Worm (Caenorhabditis elegans) whole organism, L4 larva: Measurements from ENCODE around the gene grl-4.

Experiments
- D1046.2 ChIP-seq: fragments of 200-800 bp; sonication (Bioruptor generic); IDR thresholded peaks from 2 replicates; pipeline ENCODE4 v1.3.6; 2022; ENCODE audit warnings: missing genetic modification characterization, missing compliant biosample characterization
- F37D6.2 ChIP-seq: sonication (generic microtip); optimal IDR thresholded peaks from 2 replicates; lab custom pipeline; 2016; ENCODE audit warnings: mild to moderate bottlenecking, missing genetic modification characterization, missing compliant biosample characterization
- R02D3.7 ChIP-seq: fragments of 150-350 bp; sonication (generic microtip); optimal IDR thresholded peaks from 3 replicates; lab custom pipeline; 2014; ENCODE audit warnings: missing biosample characterization, missing genetic modification characterization
- T20F7.1 ChIP-seq: fragments of 200-800 bp; sonication (Bioruptor generic); optimal IDR thresholded peaks from 2 replicates; lab custom pipeline; 2018; ENCODE audit warnings: mild to moderate bottlenecking, missing genetic modification characterization, missing compliant biosample characterization
- T26A8.4 ChIP-seq: fragments of 200-800 bp; sonication (Bioruptor generic); IDR thresholded peaks from 2 replicates; pipeline ENCODE4 v1.3.6; 2022; ENCODE audit warnings: missing genetic modification characterization, missing compliant biosample characterization
- ZK337.2 ChIP-seq: fragments of 200-800 bp; sonication (Bioruptor generic); IDR thresholded peaks from 2 replicates; pipeline ENCODE4 v1.3.6; 2022; ENCODE audit warnings: missing genetic modification reagents, missing genetic modification characterization, missing compliant biosample characterization
- ZK546.5 ChIP-seq, 2 experiments: sonication (generic microtip); optimal IDR thresholded peaks; 2 replicates each; lab custom pipeline; 2017; ENCODE audit warnings: missing biosample characterization in 2 of 2, missing genetic modification characterization in 2 of 2
- ceh-32 ChIP-seq: sonication (generic microtip); optimal IDR thresholded peaks from 2 replicates; lab custom pipeline; 2016; ENCODE audit warnings: mild to moderate bottlenecking, missing genetic modification characterization, missing compliant biosample characterization; ENCODE audit not compliant: poor library complexity
- ceh-44 ChIP-seq: fragments of 200-800 bp; sonication (Bioruptor generic); IDR thresholded peaks from 2 replicates; pipeline ENCODE4 v1.3.6; 2022; ENCODE audit warnings: missing genetic modification reagents, missing genetic modification characterization, missing compliant biosample characterization
- ceh-82 ChIP-seq: sonication (generic microtip); optimal IDR thresholded peaks from 2 replicates; lab custom pipeline; 2017; ENCODE audit warnings: missing biosample characterization, missing genetic modification characterization
- daf-16 ChIP-seq, 3 experiments: sonication (generic microtip); optimal IDR thresholded peaks; 2 replicates each; lab custom pipeline; 2016 to 2017; ENCODE audit warnings: missing genetic modification characterization in 3 of 3, missing genetic modification reagents in 3 of 3, mild to moderate bottlenecking in 2 of 3, missing compliant biosample characterization in 2 of 3, missing biosample characterization in 1 of 3, moderate library complexity in 1 of 3
- dmd-8 ChIP-seq: fragments of 200-800 bp; sonication (Bioruptor generic); IDR thresholded peaks from 2 replicates; pipeline ENCODE4 v1.3.6; 2022; ENCODE audit warnings: missing genetic modification characterization, missing compliant biosample characterization
- egl-43 ChIP-seq: fragments of 200-800 bp; sonication (Bioruptor generic); IDR thresholded peaks from 2 replicates; pipeline ENCODE4 v1.3.6; 2022; ENCODE audit warnings: missing genetic modification reagents, missing genetic modification characterization, missing compliant biosample characterization
- gei-8 ChIP-seq: fragments of 200-800 bp; sonication (Bioruptor generic); optimal IDR thresholded peaks from 2 replicates; lab custom pipeline; 2018; ENCODE audit warnings: mild to moderate bottlenecking, missing genetic modification characterization, missing compliant biosample characterization
- hlh-11 ChIP-seq: fragments of 200-800 bp; sonication (Bioruptor generic); optimal IDR thresholded peaks from 2 replicates; lab custom pipeline; 2018; ENCODE audit warnings: mild to moderate bottlenecking, missing genetic modification characterization, missing compliant biosample characterization
- hlh-30 ChIP-seq: sonication (generic microtip); optimal IDR thresholded peaks from 2 replicates; lab custom pipeline; 2017; ENCODE audit warnings: antibody characterized with exemption, mild to moderate bottlenecking, missing genetic modification characterization, missing compliant biosample characterization; ENCODE audit not compliant: insufficient read depth
- lin-1 ChIP-seq: fragments of 200-800 bp; sonication (Bioruptor generic); IDR thresholded peaks from 2 replicates; pipeline ENCODE4 v1.3.6; 2022; ENCODE audit warnings: missing genetic modification reagents, missing genetic modification characterization, missing compliant biosample characterization
- lin-38 ChIP-seq: fragments of 200-800 bp; sonication (Bioruptor generic); IDR thresholded peaks from 2 replicates; pipeline ENCODE4 v1.3.6; 2022; ENCODE audit warnings: missing genetic modification reagents, missing genetic modification characterization, missing compliant biosample characterization
- madf-9 ChIP-seq: fragments of 200-800 bp; sonication (Bioruptor generic); conservative IDR thresholded peaks from 2 replicates; pipeline ENCODE4 v1.3.6; 2022; ENCODE audit warnings: missing genetic modification reagents, missing genetic modification characterization, missing compliant biosample characterization
- mdt-29 ChIP-seq: fragments of 200-800 bp; sonication (Bioruptor generic); IDR thresholded peaks from 2 replicates; pipeline ENCODE4 v1.3.6; 2022; ENCODE audit warnings: missing genetic modification reagents, missing genetic modification characterization, missing compliant biosample characterization
- mep-1 ChIP-seq: fragments of 150-350 bp; sonication (generic microtip); optimal IDR thresholded peaks from 3 replicates; lab custom pipeline; 2014; ENCODE audit warnings: missing biosample characterization, missing genetic modification characterization
- mes-2 ChIP-seq: sonication (generic microtip); optimal IDR thresholded peaks from 2 replicates; lab custom pipeline; 2016; ENCODE audit warnings: missing genotype, mild to moderate bottlenecking, missing genetic modification characterization, missing compliant biosample characterization; ENCODE audit not compliant: poor library complexity, severe bottlenecking
- nhr-10 ChIP-seq: fragments of 150-350 bp; optimal IDR thresholded peaks from 2 replicates; lab custom pipeline; 2014; ENCODE audit warnings: missing biosample characterization, missing genetic modification characterization
- nhr-111 ChIP-seq: fragments of 200-800 bp; sonication (Bioruptor generic); optimal IDR thresholded peaks from 2 replicates; lab custom pipeline; 2018; ENCODE audit warnings: mild to moderate bottlenecking, missing genetic modification characterization, missing compliant biosample characterization
- nhr-28 ChIP-seq: fragments of 150-350 bp; optimal IDR thresholded peaks from 2 replicates; lab custom pipeline; 2014; ENCODE audit warnings: missing biosample characterization, missing genetic modification characterization
- nhr-48 ChIP-seq: sonication (generic microtip); optimal IDR thresholded peaks from 2 replicates; lab custom pipeline; 2016; ENCODE audit warnings: mild to moderate bottlenecking, missing genetic modification characterization, missing compliant biosample characterization
- nhr-77 ChIP-seq: fragments of 150-350 bp; optimal IDR thresholded peaks from 2 replicates; lab custom pipeline; 2014; ENCODE audit warnings: missing biosample characterization, missing genetic modification characterization
- pqm-1 ChIP-seq: sonication (generic microtip); optimal IDR thresholded peaks from 2 replicates; lab custom pipeline; 2017; ENCODE audit warnings: missing biosample characterization, missing genetic modification characterization
- snpc-1.2 ChIP-seq: fragments of 200-800 bp; sonication (Bioruptor generic); IDR thresholded peaks from 2 replicates; pipeline ENCODE4 v1.3.6; 2022; ENCODE audit warnings: missing genetic modification reagents, missing genetic modification characterization, missing compliant biosample characterization
- spr-3 ChIP-seq: fragments of 200-800 bp; sonication (Bioruptor generic); optimal IDR thresholded peaks from 2 replicates; lab custom pipeline; 2018; ENCODE audit warnings: mild to moderate bottlenecking, missing genetic modification characterization, missing compliant biosample characterization
- tag-97 ChIP-seq: fragments of 200-800 bp; sonication (Bioruptor generic); IDR thresholded peaks from 2 replicates; pipeline ENCODE4 v1.3.6; 2022; ENCODE audit warnings: missing genetic modification characterization, missing compliant biosample characterization
- tra-1 ChIP-seq: fragments of 200-800 bp; sonication (Bioruptor generic); IDR thresholded peaks from 2 replicates; pipeline ENCODE4 v1.3.6; 2022; ENCODE audit warnings: missing genetic modification reagents, missing genetic modification characterization, missing compliant biosample characterization
- unc-62 ChIP-seq, 3 experiments: fragments of 150-350 bp in 1 of 3; sonication (generic microtip); optimal IDR thresholded peaks in 2 of 3; peaks in 1 of 3; 1 replicate in 1 of 3; 2 replicates in 2 of 3; lab custom pipeline; 2014 to 2017; ENCODE audit warnings: missing biosample characterization in 3 of 3, missing genetic modification characterization in 3 of 3, missing genetic modification reagents in 3 of 3, missing genotype in 1 of 3
- vab-7 ChIP-seq: fragments of 200-800 bp; sonication (Bioruptor generic); IDR thresholded peaks from 2 replicates; pipeline ENCODE4 v1.3.6; 2022; ENCODE audit warnings: missing genetic modification reagents, missing genetic modification characterization, missing compliant biosample characterization
- zfp-2 ChIP-seq: sonication (generic microtip); optimal IDR thresholded peaks from 2 replicates; lab custom pipeline; 2016; ENCODE audit warnings: mild to moderate bottlenecking, missing genetic modification characterization, missing compliant biosample characterization
- zip-2 ChIP-seq: fragments of 150-350 bp; optimal IDR thresholded peaks from 2 replicates; lab custom pipeline; 2014; ENCODE audit warnings: missing biosample characterization, missing genetic modification characterization
- ztf-7 ChIP-seq: fragments of 150-350 bp; optimal IDR thresholded peaks from 2 replicates; lab custom pipeline; 2014; ENCODE audit warnings: missing biosample characterization, missing genetic modification characterization

Gene grl-4

DNA sequence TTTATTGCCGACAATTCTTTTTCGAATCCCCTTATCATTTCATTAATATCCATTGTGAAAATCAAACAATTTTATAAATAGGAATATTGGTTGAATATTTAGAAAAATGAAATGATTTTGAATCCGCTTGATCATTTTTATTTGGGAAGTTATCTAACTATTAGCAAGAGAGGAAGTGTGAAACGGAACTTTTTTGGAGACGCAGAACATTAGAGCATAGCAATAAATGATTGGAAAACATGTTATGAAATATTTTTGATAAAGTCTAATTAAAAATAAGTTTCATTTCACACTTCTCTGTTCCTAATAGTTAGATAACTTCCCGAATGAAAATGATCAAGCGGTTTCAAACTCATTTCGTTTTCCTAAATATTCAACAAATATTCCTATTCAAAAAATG, 23.1 kb downstream of the grl-4 start, which contains the start of gene F42C5.3:
TSS of gene F42C5.3 (minus strand) at position 101 of the 400 bp plus-strand sequence.
- TF ChIP-seq zfp-2 (tag; lab: Kevin White, UChicago) (no peak), snpc-1.2 (no peak), pqm-1 (tag; lab: Kevin White, UChicago) (no peak), hlh-11 (tag; lab: Kevin White, UChicago) (no peak), lin-38 (no peak), ztf-7 (tag; lab: Kevin White, UChicago) (no peak), lin-1 (no peak), tag-97 (GFP tag; lab: Robert Waterston, UW) (no peak)

- TF ChIP-seq D1046.2 (GFP tag; lab: Robert Waterston, UW): no peak
- no peak for TF ChIP-seq mdt-29 (GFP tag; lab: Robert Waterston, UW)
- TF ChIP-seq zip-2 (tag; lab: Kevin White, UChicago): no peak
- peak; percentile 61 for TF ChIP-seq pqm-1 (tag; lab: Kevin White, UChicago)
- no peak for TF ChIP-seq tra-1
- no peak for TF ChIP-seq R02D3.7 (tag; lab: Kevin White, UChicago)
- peak; percentile 25 for TF ChIP-seq nhr-28 (tag; lab: Kevin White, UChicago)
- TF ChIP-seq F37D6.2 (tag; lab: Kevin White, UChicago): no peak
- TF ChIP-seq, all 104 proteins: peak for 2
These were observed 24.7 kb downstream of the grl-4 start, which contains the start of gene C06E4.8 for ce11 chrIV:7285839-7286238. TSS of gene C06E4.8 (minus strand) at chrIV:7285875.

- TF ChIP-seq lin-38 (no peak), gei-8 (GFP tag; lab: Kevin White, UChicago) (no peak), ZK546.5 (tag; optimal IDR thresholded peaks at IDR 0.05; lab: Kevin White, UChicago) (no peak), ZK337.2 (GFP tag; lab: Robert Waterston, UW) (no peak), snpc-1.2 (no peak), hlh-30 (tag; lab: Kevin White, UChicago) (no peak), zfp-2 (tag; lab: Kevin White, UChicago) (no peak), ceh-82 (tag; lab: Kevin White, UChicago) (no peak)
These were observed 27.6 kb downstream of the grl-4 start, which contains the start of gene C06E4.1 for ce11 chrIV:7282957-7283356. TSS of gene C06E4.1 (plus strand) at chrIV:7283257.

DNA sequence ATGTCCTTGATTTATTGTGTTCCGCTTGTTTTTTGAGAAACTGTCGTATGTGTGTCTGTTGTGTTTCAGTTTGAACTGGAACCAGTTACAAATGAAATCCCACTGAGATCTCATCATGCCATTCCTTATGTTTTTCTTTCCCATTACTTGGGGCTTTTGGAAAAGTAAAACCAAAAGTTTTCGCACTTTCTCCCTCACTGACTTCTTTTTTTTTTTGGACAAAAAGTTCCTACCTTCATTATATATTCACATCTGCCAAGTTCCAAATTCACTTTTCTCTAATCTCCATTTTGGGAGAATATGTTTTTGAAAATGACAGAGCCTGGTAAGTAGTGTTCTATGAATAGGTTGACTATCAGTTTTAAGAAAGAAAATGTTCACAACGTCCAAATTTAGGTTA, 33.9 kb downstream of the grl-4 start, which contains the start of gene C06E4.2:
TSS of gene C06E4.2 (plus strand) at position 301 of the 400 bp plus-strand sequence.
- TF ChIP-seq spr-3 (GFP tag; lab: Kevin White, UChicago) (no peak), unc-62 (GFP tag; optimal IDR thresholded peaks at IDR 0.05 in 1 of 2; lab: Kevin White, UChicago) (no peak), unc-62 (tag; optimal IDR thresholded peaks at IDR 0.05; lab: Kevin White, UChicago) (no peak), mep-1 (tag; lab: Kevin White, UChicago) (no peak), nhr-77 (tag; lab: Kevin White, UChicago) (no peak), T26A8.4 (no peak), nhr-111 (GFP tag; lab: Kevin White, UChicago) (no peak), vab-7 (GFP tag; lab: Robert Waterston, UW) (no peak), ceh-32 (tag; lab: Kevin White, UChicago) (no peak), egl-43 (GFP tag; lab: Robert Waterston, UW) (no peak), T20F7.1 (GFP tag; lab: Kevin White, UChicago) (no peak), zip-2 (tag; lab: Kevin White, UChicago) (no peak), snpc-1.2 (no peak), nhr-48 (no peak), daf-16 (GFP tag; optimal IDR thresholded peaks at IDR 0.05; lab: Kevin White, UChicago) (no peak), daf-16 (tag; optimal IDR thresholded peaks at IDR 0.05; lab: Kevin White, UChicago) (no peak), dmd-8 (GFP tag; lab: Robert Waterston, UW) (no peak), ZK337.2 (GFP tag; lab: Robert Waterston, UW) (no peak), ceh-44 (GFP tag; lab: Robert Waterston, UW) (no peak), madf-9 (GFP tag; lab: Robert Waterston, UW) (no peak), mes-2 (tag; lab: Kevin White, UChicago) (no peak), nhr-10 (tag; lab: Kevin White, UChicago) (no peak)
- TF ChIP-seq, all 104 proteins: peak for 0
